Worm (Caenorhabditis elegans) whole organism, midembryonic: ENCODE results near the gene C01G12.13.

Source experiments
- flt-1 ChIP-seq: fragments of 200-800 bp; sonication (Bioruptor generic); IDR thresholded peaks from 2 replicates; pipeline ENCODE4 v1.3.6; 2022; ENCODE audit warnings: missing genetic modification characterization, missing compliant biosample characterization
- klf-2 ChIP-seq: fragments of 200-800 bp; sonication (Bioruptor generic); conservative IDR thresholded peaks from 2 replicates; pipeline ENCODE4 v1.3.6; 2022; ENCODE audit warnings: missing genetic modification reagents, missing genetic modification characterization, missing compliant biosample characterization
- med-1 ChIP-seq: sonication (generic microtip); optimal IDR thresholded peaks from 2 replicates; lab custom pipeline; 2017; ENCODE audit warnings: missing genetic modification characterization, mild to moderate bottlenecking, missing compliant biosample characterization, antibody characterized with exemption, missing genetic modification reagents; ENCODE audit not compliant: insufficient read depth
- ref-1 ChIP-seq: fragments of 200-800 bp; sonication (Bioruptor generic); conservative IDR thresholded peaks from 2 replicates; pipeline ENCODE4 v1.3.6; 2022; ENCODE audit warnings: missing genetic modification reagents, missing genetic modification characterization, missing compliant biosample characterization
- tab-1 ChIP-seq: fragments of 200-800 bp; sonication (Bioruptor generic); IDR thresholded peaks from 2 replicates; pipeline ENCODE4 v1.3.6; 2022; ENCODE audit warnings: missing genetic modification characterization, missing compliant biosample characterization
- ztf-23 ChIP-seq: fragments of 200-800 bp; sonication (Bioruptor generic); IDR thresholded peaks from 2 replicates; pipeline ENCODE4 v1.3.6; 2022; ENCODE audit warnings: missing genetic modification reagents, missing genetic modification characterization, missing compliant biosample characterization
- ztf-29 ChIP-seq: fragments of 200-800 bp; sonication (Bioruptor generic); IDR thresholded peaks from 2 replicates; pipeline ENCODE4 v1.3.6; 2022; ENCODE audit warnings: missing genetic modification reagents, missing genetic modification characterization, missing compliant biosample characterization

DNA sequence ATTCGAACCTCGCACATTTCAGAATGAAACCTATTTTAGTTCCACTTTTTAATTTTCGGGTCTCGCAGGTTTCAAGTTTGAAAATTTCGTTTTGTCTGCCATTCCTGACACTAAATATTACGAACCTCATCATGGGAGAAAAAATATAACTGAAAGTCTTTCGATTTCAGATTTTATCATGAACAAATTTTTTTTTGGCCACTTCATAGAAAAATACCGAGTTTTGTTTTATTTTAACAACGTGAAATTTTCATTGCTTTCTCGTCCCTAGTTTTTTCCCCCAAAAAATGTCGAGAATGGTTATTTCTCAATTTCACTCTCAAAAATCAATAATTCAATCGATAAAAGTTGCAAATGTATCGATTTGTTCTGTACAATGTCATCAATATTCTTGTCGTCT is 2.2 kb downstream of the C01G12.13 start, which contains the start of gene C01G12.9:
- TF ChIP-seq ref-1 (no peak), flt-1 (GFP tag; lab: Robert Waterston, UW) (no peak), ztf-23 (GFP tag; lab: Robert Waterston, UW) (no peak), tab-1 (GFP tag; lab: Robert Waterston, UW) (no peak), ztf-29 (GFP tag; lab: Robert Waterston, UW) (no peak), klf-2 (no peak), med-1 (GFP tag; lab: Kevin White, UChicago) (no peak)
